Worm (Caenorhabditis elegans) whole organism, L4 larva: ENCODE results near the gene str-205.

ENCODE experiments used
- aha-1 ChIP-seq: fragments of 150-350 bp; peaks from one replicate; lab custom pipeline; 2014; ENCODE audit warnings: missing biosample characterization, missing genetic modification characterization
- gei-8 ChIP-seq: fragments of 200-800 bp; sonication (Bioruptor generic); optimal IDR thresholded peaks from 2 replicates; lab custom pipeline; 2018; ENCODE audit warnings: mild to moderate bottlenecking, missing genetic modification characterization, missing compliant biosample characterization
- jun-1 ChIP-seq: fragments of 150-350 bp; optimal IDR thresholded peaks from 2 replicates; lab custom pipeline; 2014; ENCODE audit warnings: missing biosample characterization, missing genetic modification reagents, missing genetic modification characterization
- lin-39 ChIP-seq: fragments of 150-350 bp; optimal IDR thresholded peaks from 2 replicates; lab custom pipeline; 2014; ENCODE audit warnings: missing biosample characterization, missing genetic modification reagents, missing genetic modification characterization
- nhr-25 ChIP-seq: sonication (generic microtip); optimal IDR thresholded peaks from 2 replicates; lab custom pipeline; 2017; ENCODE audit warnings: missing genetic modification characterization, mild to moderate bottlenecking, missing compliant biosample characterization, antibody characterized with exemption, moderate library complexity, borderline replicate concordance; ENCODE audit not compliant: insufficient read depth
- pha-4 ChIP-seq, 2 experiments: fragments of 150-350 bp in 1 of 2; fragments of 200-800 bp in 1 of 2; sonication (Bioruptor generic) in 1 of 2; IDR thresholded peaks in 1 of 2; optimal IDR thresholded peaks in 1 of 2; 2 replicates each; pipeline versions ENCODE4 v1.3.6 to Lab custom; 2014 to 2022; ENCODE audit warnings: missing genetic modification characterization in 2 of 2, missing genetic modification reagents in 2 of 2, missing biosample characterization in 1 of 2, missing compliant biosample characterization in 1 of 2
- skn-1 ChIP-seq: fragments of 150-350 bp; optimal IDR thresholded peaks from 2 replicates; lab custom pipeline; 2014; ENCODE audit warnings: missing biosample characterization, missing genetic modification characterization
- unc-39 ChIP-seq: sonication (generic microtip); optimal IDR thresholded peaks from 2 replicates; lab custom pipeline; 2017; ENCODE audit warnings: missing biosample characterization, missing genetic modification characterization
- unc-62 ChIP-seq, 3 experiments: fragments of 150-350 bp in 1 of 3; sonication (generic microtip); optimal IDR thresholded peaks in 2 of 3; peaks in 1 of 3; 1 replicate in 1 of 3; 2 replicates in 2 of 3; lab custom pipeline; 2014 to 2017; ENCODE audit warnings: missing biosample characterization in 3 of 3, missing genetic modification characterization in 3 of 3, missing genetic modification reagents in 3 of 3, missing genotype in 1 of 3
- zag-1 ChIP-seq: fragments of 150-350 bp; optimal IDR thresholded peaks from 2 replicates; lab custom pipeline; 2014; ENCODE audit warnings: missing biosample characterization, missing genetic modification characterization

DNA sequence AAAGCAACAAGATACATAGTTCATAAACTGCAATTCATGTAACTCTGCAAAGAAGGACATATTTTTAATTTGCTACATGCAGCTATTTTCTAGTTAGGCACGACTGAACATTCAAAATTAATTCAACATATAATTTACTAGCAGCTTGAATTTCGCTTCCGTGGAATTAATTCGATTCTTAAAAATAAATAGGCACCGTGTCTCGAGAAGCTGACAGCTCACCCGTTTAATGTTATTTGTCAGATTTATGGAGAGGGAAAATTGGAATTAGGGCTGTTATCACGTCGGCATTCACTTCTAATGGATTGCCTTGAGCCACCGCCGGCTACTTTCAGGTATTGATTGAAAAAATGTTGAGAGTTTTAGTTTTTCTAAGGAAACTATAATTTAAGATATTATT is 3.4 kb downstream of the str-205 start, which contains the start of gene srh-21:
- no peak for TF ChIP-seq skn-1 (tag; lab: Kevin White, UChicago)
- TF ChIP-seq jun-1 (tag; lab: Kevin White, UChicago): no peak
- TF ChIP-seq aha-1 (tag; lab: Kevin White, UChicago): no peak
- no peak for TF ChIP-seq pha-4 (GFP tag; IDR thresholded peaks at IDR 0.05; lab: Robert Waterston, UW)
- no peak for TF ChIP-seq pha-4 (tag; optimal IDR thresholded peaks at IDR 0.05; lab: Kevin White, UChicago)
- peak in 1 of 2 experiments; percentile 65 for TF ChIP-seq unc-62 (GFP tag; optimal IDR thresholded peaks at IDR 0.05 in 1 of 2; lab: Kevin White, UChicago)
- TF ChIP-seq unc-62 (tag; optimal IDR thresholded peaks at IDR 0.05; lab: Kevin White, UChicago): no peak
- no peak for TF ChIP-seq zag-1 (tag; lab: Kevin White, UChicago)
- no peak for TF ChIP-seq gei-8 (GFP tag; lab: Kevin White, UChicago)
- TF ChIP-seq unc-39 (tag; lab: Kevin White, UChicago): no peak
- no peak for TF ChIP-seq lin-39
- no peak for TF ChIP-seq nhr-25 (tag; lab: Kevin White, UChicago)
